Fruit fly (Drosophila melanogaster) whole organism, adult: ENCODE measurements around the gene CG10680.

Experiments used
- CG11617 ChIP-seq: fragments of 200-800 bp; sonication (Bioruptor generic); optimal IDR thresholded peaks from 2 replicates; lab custom pipeline; 2017; ENCODE audit warnings: mild to moderate bottlenecking, missing biosample characterization, missing genetic modification reagents, missing genetic modification characterization
- CG12768 ChIP-seq: fragments of 200-800 bp; sonication (Bioruptor generic); optimal IDR thresholded peaks from 2 replicates; lab custom pipeline; 2017; ENCODE audit warnings: missing biosample characterization, missing genetic modification characterization, mild to moderate bottlenecking, moderate library complexity, missing genetic modification reagents
- CG14711 ChIP-seq: fragments of 200-800 bp; sonication (Bioruptor generic); optimal IDR thresholded peaks from 2 replicates; lab custom pipeline; 2018; ENCODE audit warnings: missing biosample characterization, mild to moderate bottlenecking, missing genetic modification characterization, moderate library complexity
- CG33017 ChIP-seq: fragments of 200-800 bp; sonication (Bioruptor generic); optimal IDR thresholded peaks from 2 replicates; lab custom pipeline; 2018; ENCODE audit warnings: missing biosample characterization, mild to moderate bottlenecking, missing genetic modification characterization, moderate library complexity
- CG5204 ChIP-seq: fragments of 200-800 bp; sonication (Bioruptor generic); optimal IDR thresholded peaks from 2 replicates; lab custom pipeline; 2016; ENCODE audit warnings: missing biosample characterization, missing genetic modification characterization
- CG7045 ChIP-seq: fragments of 200-800 bp; sonication (Bioruptor generic); optimal IDR thresholded peaks from 2 replicates; lab custom pipeline; 2017; ENCODE audit warnings: missing biosample characterization, mild to moderate bottlenecking, missing genetic modification characterization
- CG7101 ChIP-seq: fragments of 200-800 bp; sonication (Bioruptor generic); optimal IDR thresholded peaks from 2 replicates; lab custom pipeline; 2018; ENCODE audit warnings: missing biosample characterization, mild to moderate bottlenecking, missing genetic modification characterization, moderate library complexity
- Clk ChIP-seq: fragments of 200-800 bp; sonication (Bioruptor generic); optimal IDR thresholded peaks from 2 replicates; lab custom pipeline; 2017; ENCODE audit warnings: missing biosample characterization, missing genetic modification characterization
- Crg-1 ChIP-seq: fragments of 200-800 bp; sonication (Bioruptor generic); optimal IDR thresholded peaks from 2 replicates; lab custom pipeline; 2016; ENCODE audit warnings: missing biosample characterization, missing genetic modification characterization
- Hr96 ChIP-seq: fragments of 200-800 bp; sonication (Bioruptor generic); optimal IDR thresholded peaks from 2 replicates; lab custom pipeline; 2016; ENCODE audit warnings: missing biosample characterization, missing genetic modification characterization
- Mnt ChIP-seq: fragments of 200-800 bp; sonication (Bioruptor generic); optimal IDR thresholded peaks from 2 replicates; lab custom pipeline; 2016; ENCODE audit warnings: missing biosample characterization, mild to moderate bottlenecking, missing genetic modification characterization
- bab1 ChIP-seq: fragments of 200-800 bp; sonication (Bioruptor generic); optimal IDR thresholded peaks from 3 replicates; lab custom pipeline; 2019; ENCODE audit warnings: missing biosample characterization, mild to moderate bottlenecking, missing genetic modification characterization, moderate library complexity
- cic ChIP-seq: fragments of 200-800 bp; sonication (Bioruptor generic); optimal IDR thresholded peaks from 2 replicates; lab custom pipeline; 2017; ENCODE audit warnings: missing biosample characterization, mild to moderate bottlenecking, missing genetic modification characterization, moderate library complexity
- cnc ChIP-seq, 2 experiments: fragments of >200 bp; optimal IDR thresholded peaks; 2 replicates each; lab custom pipeline; 2017
- kay ChIP-seq: fragments of 200-800 bp; sonication (Bioruptor generic); peaks from one replicate; lab custom pipeline; 2016; ENCODE audit warnings: missing biosample characterization, missing genetic modification characterization, borderline replicate concordance
- ovo ChIP-seq: fragments of 200-800 bp; sonication (Bioruptor generic); optimal IDR thresholded peaks from 2 replicates; lab custom pipeline; 2016; ENCODE audit warnings: missing biosample characterization, missing genetic modification characterization
- pad ChIP-seq: fragments of 200-800 bp; sonication (Bioruptor generic); optimal IDR thresholded peaks from 3 replicates; lab custom pipeline; 2017; ENCODE audit warnings: missing biosample characterization, missing genetic modification characterization, mild to moderate bottlenecking, moderate library complexity, missing genetic modification reagents
- tj ChIP-seq: fragments of 200-800 bp; sonication (Bioruptor generic); optimal IDR thresholded peaks from 3 replicates; lab custom pipeline; 2017; ENCODE audit warnings: missing biosample characterization, mild to moderate bottlenecking, missing genetic modification characterization, moderate library complexity
- toe ChIP-seq: fragments of 200-800 bp; sonication (Bioruptor generic); optimal IDR thresholded peaks from 2 replicates; lab custom pipeline; 2016; ENCODE audit warnings: missing biosample characterization, missing genetic modification characterization

CG10680 gene

dm6 chr2L:19944309-19945172 lies 19.4 kb upstream of the CG10680 start:
- TF ChIP-seq CG12768 (GFP tag; lab: Kevin White, UChicago): no peak
- no peak for TF ChIP-seq cic
- no peak for TF ChIP-seq tj (GFP tag; lab: Kevin White, UChicago)
- TF ChIP-seq Mnt: no peak
- no peak for TF ChIP-seq kay
- no peak for TF ChIP-seq CG5204 (GFP tag; lab: Kevin White, UChicago)
- TF ChIP-seq Hr96 (GFP tag; lab: Kevin White, UChicago): no peak
- TF ChIP-seq toe (GFP tag; lab: Kevin White, UChicago): no peak
- TF ChIP-seq CG7101: no peak
- no peak for TF ChIP-seq pad (GFP tag; lab: Kevin White, UChicago)
- no peak for TF ChIP-seq CG14711 (tag; lab: Kevin White, UChicago)
- no peak for TF ChIP-seq cnc (optimal IDR thresholded peaks at IDR 0.05; lab: Kevin White, UChicago)
- no peak for TF ChIP-seq CG7045 (GFP tag; lab: Kevin White, UChicago)

dm6 chr2L:19947992-19948524 lies 15.9 kb upstream of the CG10680 start:
- TF ChIP-seq CG12768 (GFP tag; lab: Kevin White, UChicago): no peak
- no peak for TF ChIP-seq kay
- TF ChIP-seq cic: no peak
- TF ChIP-seq CG33017 (tag; lab: Kevin White, UChicago): no peak
- no peak for TF ChIP-seq bab1 (GFP tag; lab: Kevin White, UChicago)
- no peak for TF ChIP-seq Clk (GFP tag; lab: Kevin White, UChicago)

- TF ChIP-seq Crg-1 (GFP tag; lab: Kevin White, UChicago): no peak
- TF ChIP-seq CG5204 (GFP tag; lab: Kevin White, UChicago): no peak
- no peak for TF ChIP-seq tj (GFP tag; lab: Kevin White, UChicago)
Observed at dm6 chr2L:19949600-19949999, 14.3 kb upstream of the CG10680 start.

- TF ChIP-seq CG12768 (GFP tag; lab: Kevin White, UChicago) (no peak), pad (GFP tag; lab: Kevin White, UChicago) (peak; percentile 39)
Observed at dm6 chr2L:19951543-19952163, 12.3 kb upstream of the CG10680 start.

dm6 chr2L:19952221-19952620 lies 11.7 kb upstream of the CG10680 start:
- TF ChIP-seq bab1 (GFP tag; lab: Kevin White, UChicago): no peak
- no peak for TF ChIP-seq Hr96 (GFP tag; lab: Kevin White, UChicago)
- TF ChIP-seq CG7045 (GFP tag; lab: Kevin White, UChicago): no peak
- TF ChIP-seq CG7101: no peak
- no peak for TF ChIP-seq Crg-1 (GFP tag; lab: Kevin White, UChicago)
- no peak for TF ChIP-seq cnc (optimal IDR thresholded peaks at IDR 0.05; lab: Kevin White, UChicago)
- no peak for TF ChIP-seq CG12768 (GFP tag; lab: Kevin White, UChicago)
- no peak for TF ChIP-seq Clk (GFP tag; lab: Kevin White, UChicago)
- no peak for TF ChIP-seq CG11617 (GFP tag; lab: Kevin White, UChicago)
- no peak for TF ChIP-seq CG14711 (tag; lab: Kevin White, UChicago)

dm6 chr2L:19958520-19959161 lies 5.3 kb upstream of the CG10680 start, which contains the start of gene COX4:
Gene COX4, plus strand, starts transcription at chr2L:19958713.
- TF ChIP-seq Clk (GFP tag; lab: Kevin White, UChicago) (no peak), CG33017 (tag; lab: Kevin White, UChicago) (no peak), ovo (GFP tag; lab: Kevin White, UChicago) (peak; percentile 48), Crg-1 (GFP tag; lab: Kevin White, UChicago) (no peak), Mnt (no peak), toe (GFP tag; lab: Kevin White, UChicago) (no peak), bab1 (GFP tag; lab: Kevin White, UChicago) (peak; percentile 20), CG11617 (GFP tag; lab: Kevin White, UChicago) (no peak)

dm6 chr2L:19960930-19961329 lies 3.0 kb upstream of the CG10680 start, which contains the start of gene CG34051:
Gene CG34051, minus strand, starts transcription at chr2L:19961030.
- TF ChIP-seq Crg-1 (GFP tag; lab: Kevin White, UChicago) (no peak), cnc (optimal IDR thresholded peaks at IDR 0.05; lab: Kevin White, UChicago) (no peak), ovo (GFP tag; lab: Kevin White, UChicago) (no peak), CG7101 (no peak), cic (no peak), CG33017 (tag; lab: Kevin White, UChicago) (no peak), pad (GFP tag; lab: Kevin White, UChicago) (no peak), toe (GFP tag; lab: Kevin White, UChicago) (no peak), CG12768 (GFP tag; lab: Kevin White, UChicago) (no peak), CG5204 (GFP tag; lab: Kevin White, UChicago) (no peak), Clk (GFP tag; lab: Kevin White, UChicago) (no peak), CG11617 (GFP tag; lab: Kevin White, UChicago) (no peak), Hr96 (GFP tag; lab: Kevin White, UChicago) (no peak)
